Fruit fly (Drosophila melanogaster) whole organism, embryonic: Measurements from ENCODE around the gene CG18622.
A peak's percentile ranks its signal among the peaks of the same experiment; 100 is the strongest.

ENCODE experiments used
- CG10274 ChIP-seq: fragments of 200-800 bp; sonication (Bioruptor generic); optimal IDR thresholded peaks from 3 replicates; lab custom pipeline; 2017; ENCODE audit warnings: missing biosample characterization, mild to moderate bottlenecking, missing genetic modification characterization
- CG10462 ChIP-seq: fragments of 200-800 bp; sonication (Bioruptor generic); optimal IDR thresholded peaks from 2 replicates; lab custom pipeline; 2016; ENCODE audit warnings: missing biosample characterization, missing genetic modification characterization
- CG12071 ChIP-seq: fragments of 200-800 bp; sonication (Bioruptor generic); optimal IDR thresholded peaks from 3 replicates; lab custom pipeline; 2018; ENCODE audit warnings: missing biosample characterization, mild to moderate bottlenecking, missing genetic modification characterization
- CG12659 ChIP-seq: fragments of 200-800 bp; sonication (Bioruptor generic); optimal IDR thresholded peaks from 3 replicates; lab custom pipeline; 2017; ENCODE audit warnings: mild to moderate bottlenecking, missing biosample characterization, missing genetic modification reagents, missing genetic modification characterization
- CG12769 ChIP-seq: fragments of 200-800 bp; sonication (Bioruptor generic); optimal IDR thresholded peaks from 2 replicates; lab custom pipeline; 2019; ENCODE audit warnings: missing biosample characterization, mild to moderate bottlenecking, missing genetic modification characterization, moderate library complexity
- CG12942 ChIP-seq: fragments of 200-800 bp; sonication (Bioruptor generic); optimal IDR thresholded peaks from 3 replicates; lab custom pipeline; 2016; ENCODE audit warnings: missing biosample characterization, missing genetic modification characterization
- CG13123 ChIP-seq: fragments of 200-800 bp; sonication (Bioruptor generic); optimal IDR thresholded peaks from 2 replicates; lab custom pipeline; 2016; ENCODE audit warnings: missing biosample characterization, missing genetic modification characterization
- CG17328 ChIP-seq: fragments of 200-800 bp; sonication (Bioruptor generic); IDR thresholded peaks from 2 replicates; pipeline ENCODE4 v1.3.6; 2022; ENCODE audit warnings: missing biosample characterization, missing genetic modification characterization
- CG18476 ChIP-seq: fragments of 200-800 bp; sonication (Bioruptor generic); optimal IDR thresholded peaks from 2 replicates; lab custom pipeline; 2016; ENCODE audit warnings: missing biosample characterization, mild to moderate bottlenecking, missing genetic modification characterization
- CG18599 ChIP-seq: fragments of 200-800 bp; sonication (Bioruptor generic); optimal IDR thresholded peaks from 3 replicates; lab custom pipeline; 2017; ENCODE audit warnings: missing biosample characterization, missing genetic modification characterization, mild to moderate bottlenecking, moderate library complexity, missing genetic modification reagents
- CG31388 ChIP-seq: fragments of 200-800 bp; sonication (Bioruptor generic); optimal IDR thresholded peaks from 2 replicates; lab custom pipeline; 2016; ENCODE audit warnings: missing biosample characterization, missing genetic modification characterization
- CG6175 ChIP-seq: fragments of 200-800 bp; sonication (Bioruptor generic); IDR thresholded peaks from 3 replicates; pipeline ENCODE4 v1.3.6; 2022; ENCODE audit warnings: missing biosample characterization, missing genetic modification characterization
- CG6765 ChIP-seq: fragments of 200-800 bp; sonication (Bioruptor generic); optimal IDR thresholded peaks from 3 replicates; lab custom pipeline; 2017; ENCODE audit warnings: missing biosample characterization, mild to moderate bottlenecking, missing genetic modification characterization
- CG7357 ChIP-seq: fragments of 200-800 bp; sonication (Bioruptor generic); IDR thresholded peaks from 3 replicates; pipeline ENCODE4 v1.3.6; 2022; ENCODE audit warnings: missing biosample characterization, missing genetic modification characterization
- CG7745 ChIP-seq: fragments of 200-800 bp; sonication (Bioruptor generic); optimal IDR thresholded peaks from 2 replicates; lab custom pipeline; 2018; ENCODE audit warnings: missing biosample characterization, mild to moderate bottlenecking, missing genetic modification characterization, moderate library complexity
- CG9437 ChIP-seq: fragments of 200-800 bp; sonication (Bioruptor generic); optimal IDR thresholded peaks from 2 replicates; lab custom pipeline; 2018; ENCODE audit warnings: missing biosample characterization, mild to moderate bottlenecking, missing genetic modification characterization
- CG9727 ChIP-seq: fragments of 200-800 bp; sonication (Bioruptor generic); optimal IDR thresholded peaks from 3 replicates; lab custom pipeline; 2017; ENCODE audit warnings: missing biosample characterization, mild to moderate bottlenecking, missing genetic modification characterization
- CHES-1-like ChIP-seq: fragments of 200-800 bp; sonication (Bioruptor generic); optimal IDR thresholded peaks from 2 replicates; lab custom pipeline; 2016; ENCODE audit warnings: missing biosample characterization, missing genetic modification characterization
- D ChIP-seq, 2 experiments: fragments of 200-800 bp in 1 of 2; fragments of >200 bp in 1 of 2; sonication (Bioruptor generic) in 1 of 2; optimal IDR thresholded peaks; 2 replicates in 1 of 2; 3 replicates in 1 of 2; lab custom pipeline; 2017; ENCODE audit warnings: mild to moderate bottlenecking in 1 of 2, missing biosample characterization in 1 of 2, missing genetic modification characterization in 1 of 2, missing genetic modification reagents in 1 of 2
- Dp ChIP-seq: fragments of 200-800 bp; sonication (Bioruptor generic); optimal IDR thresholded peaks from 2 replicates; lab custom pipeline; 2018; ENCODE audit warnings: missing biosample characterization, mild to moderate bottlenecking, missing genetic modification characterization, moderate library complexity
- HmgD ChIP-seq: fragments of 200-800 bp; sonication (Bioruptor generic); optimal IDR thresholded peaks from 3 replicates; lab custom pipeline; 2016; ENCODE audit warnings: missing biosample characterization, missing genetic modification characterization
- Hr51 ChIP-seq, 2 experiments: fragments of 200-800 bp; sonication (Bioruptor generic); optimal IDR thresholded peaks; 2 replicates in 1 of 2; 3 replicates in 1 of 2; lab custom pipeline; 2016 to 2018; ENCODE audit warnings: missing biosample characterization in 2 of 2, missing genetic modification characterization in 2 of 2, mild to moderate bottlenecking in 1 of 2, moderate library complexity in 1 of 2
- Hr78 ChIP-seq, 2 experiments: fragments of 200-800 bp in 1 of 2; fragments of >200 bp in 1 of 2; sonication (Bioruptor generic) in 1 of 2; optimal IDR thresholded peaks; 2 replicates each; lab custom pipeline; 2017 to 2019; ENCODE audit warnings: missing biosample characterization in 2 of 2, missing genetic modification characterization in 2 of 2, mild to moderate bottlenecking in 1 of 2, moderate library complexity in 1 of 2
- Hsf ChIP-seq: fragments of 200-800 bp; sonication (Bioruptor generic); optimal IDR thresholded peaks from 3 replicates; lab custom pipeline; 2016; ENCODE audit warnings: missing biosample characterization, missing genetic modification characterization
- MBD-R2 ChIP-seq: fragments of 200-800 bp; sonication (Bioruptor generic); IDR thresholded peaks from 2 replicates; pipeline ENCODE4 v1.3.6; 2022; ENCODE audit warnings: missing biosample characterization, missing genetic modification characterization
- NfI ChIP-seq: fragments of 200-800 bp; sonication (Bioruptor generic); optimal IDR thresholded peaks from 3 replicates; lab custom pipeline; 2018; ENCODE audit warnings: missing biosample characterization, mild to moderate bottlenecking, missing genetic modification characterization, moderate library complexity
- Opbp ChIP-seq: fragments of 200-800 bp; sonication (Bioruptor generic); IDR thresholded peaks from 3 replicates; pipeline ENCODE4 v1.3.6; 2022; ENCODE audit warnings: missing biosample characterization, missing genetic modification characterization; ENCODE audit not compliant: partially characterized antibody
- Optix ChIP-seq: fragments of 200-800 bp; sonication (Bioruptor generic); IDR thresholded peaks from 3 replicates; pipeline ENCODE4 v1.3.6; 2022; ENCODE audit warnings: missing biosample characterization, missing genetic modification characterization
- Pdp1 ChIP-seq, 2 experiments: fragments of 200-800 bp; sonication (Bioruptor generic); optimal IDR thresholded peaks; 3 replicates each; lab custom pipeline; 2016; ENCODE audit warnings: missing biosample characterization in 2 of 2, missing genetic modification characterization in 2 of 2, mild to moderate bottlenecking in 1 of 2, moderate library complexity in 1 of 2
- Ssrp ChIP-seq: fragments of 200-800 bp; sonication (Bioruptor generic); optimal IDR thresholded peaks from 2 replicates; lab custom pipeline; 2018; ENCODE audit warnings: missing biosample characterization, mild to moderate bottlenecking, missing genetic modification characterization, moderate library complexity
- cato ChIP-seq: fragments of 200-800 bp; sonication (Bioruptor generic); optimal IDR thresholded peaks from 2 replicates; lab custom pipeline; 2016; ENCODE audit warnings: missing biosample characterization, missing genetic modification characterization, borderline replicate concordance
- ci ChIP-seq: fragments of 200-800 bp; sonication (Bioruptor generic); IDR thresholded peaks from 3 replicates; pipeline ENCODE4 v1.3.6; 2022; ENCODE audit warnings: missing biosample characterization, missing genetic modification characterization
- cwo ChIP-seq: fragments of 200-800 bp; sonication (Bioruptor generic); optimal IDR thresholded peaks from 3 replicates; lab custom pipeline; 2017; ENCODE audit warnings: missing biosample characterization, missing genetic modification characterization, mild to moderate bottlenecking, moderate library complexity, missing genetic modification reagents
- ems ChIP-seq: fragments of 200-800 bp; sonication (Bioruptor generic); optimal IDR thresholded peaks from 3 replicates; lab custom pipeline; 2016; ENCODE audit warnings: missing biosample characterization, missing genetic modification characterization
- exex ChIP-seq: fragments of 200-800 bp; sonication (Bioruptor generic); optimal IDR thresholded peaks from 4 replicates; lab custom pipeline; 2018; ENCODE audit warnings: missing biosample characterization, mild to moderate bottlenecking, missing genetic modification characterization, moderate library complexity
- gro ChIP-seq: fragments of 200-800 bp; sonication (Bioruptor generic); optimal IDR thresholded peaks from 2 replicates; lab custom pipeline; 2016; ENCODE audit warnings: missing biosample characterization, missing genetic modification characterization
- jigr1 ChIP-seq: fragments of 200-800 bp; sonication (Bioruptor generic); IDR thresholded peaks from 3 replicates; pipeline ENCODE4 v1.3.6; 2022; ENCODE audit warnings: missing biosample characterization, missing genetic modification characterization
- pb ChIP-seq: fragments of 200-800 bp; sonication (Bioruptor generic); optimal IDR thresholded peaks from 3 replicates; lab custom pipeline; 2016; ENCODE audit warnings: missing biosample characterization, missing genetic modification characterization
- pho ChIP-seq: fragments of 200-800 bp; sonication (Bioruptor generic); optimal IDR thresholded peaks from 2 replicates; lab custom pipeline; 2016; ENCODE audit warnings: missing biosample characterization, missing genetic modification characterization
- pita ChIP-seq: fragments of 200-800 bp; sonication (Bioruptor generic); optimal IDR thresholded peaks from 2 replicates; lab custom pipeline; 2017; ENCODE audit warnings: missing biosample characterization, mild to moderate bottlenecking, missing genetic modification characterization
- pzg ChIP-seq: fragments of 200-800 bp; sonication (Bioruptor generic); optimal IDR thresholded peaks from 3 replicates; lab custom pipeline; 2018; ENCODE audit warnings: missing biosample characterization, mild to moderate bottlenecking, missing genetic modification characterization, moderate library complexity
- ssp ChIP-seq: fragments of 200-800 bp; sonication (Bioruptor generic); IDR thresholded peaks from 2 replicates; pipeline ENCODE4 v1.3.6; 2022; ENCODE audit warnings: missing biosample characterization, missing genetic modification characterization
- sug ChIP-seq: fragments of 200-800 bp; optimal IDR thresholded peaks from 2 replicates; lab custom pipeline; 2019; ENCODE audit warnings: missing biosample characterization, mild to moderate bottlenecking, missing genetic modification characterization, moderate library complexity
- tgo ChIP-seq: fragments of 200-800 bp; sonication (Bioruptor generic); IDR thresholded peaks from 3 replicates; pipeline ENCODE4 v1.3.6; 2022; ENCODE audit warnings: missing biosample characterization, missing genetic modification characterization
- tin ChIP-seq: fragments of 200-800 bp; sonication (Bioruptor generic); optimal IDR thresholded peaks from 3 replicates; lab custom pipeline; 2016; ENCODE audit warnings: missing biosample characterization, missing genetic modification characterization
- tx ChIP-seq: fragments of 200-800 bp; sonication (Bioruptor generic); optimal IDR thresholded peaks from 2 replicates; lab custom pipeline; 2016; ENCODE audit warnings: missing biosample characterization, missing genetic modification characterization
- unc-4 ChIP-seq: fragments of 200-800 bp; sonication (Bioruptor generic); IDR thresholded peaks from 2 replicates; pipeline ENCODE4 v1.3.6; 2022; ENCODE audit warnings: missing biosample characterization, missing genetic modification characterization; ENCODE audit not compliant: partially characterized antibody
- wek ChIP-seq: fragments of 200-800 bp; sonication (Bioruptor generic); optimal IDR thresholded peaks from 3 replicates; lab custom pipeline; 2018; ENCODE audit warnings: missing biosample characterization, mild to moderate bottlenecking, missing genetic modification characterization, moderate library complexity
- zen2 ChIP-seq: fragments of 200-800 bp; sonication (Bioruptor generic); IDR thresholded peaks from 3 replicates; pipeline ENCODE4 v1.3.6; 2022; ENCODE audit warnings: missing biosample characterization, missing genetic modification characterization; ENCODE audit not compliant: partially characterized antibody

The CG18622 gene

dm6 chr3R:16982108-16982707 lies 5.3 kb downstream of the CG18622 start, which contains the start of gene AhcyL2 (continued):
- no peak for TF ChIP-seq D (optimal IDR thresholded peaks at IDR 0.05; lab: Kevin White, UChicago)
- no peak for TF ChIP-seq D (GFP tag; optimal IDR thresholded peaks at IDR 0.05; lab: Kevin White, UChicago)
- TF ChIP-seq gro, result peak; percentile 58
- TF ChIP-seq exex, result peak; percentile 98
- TF ChIP-seq CHES-1-like (GFP tag; lab: Kevin White, UChicago), result no peak
- no peak for TF ChIP-seq Optix
- peak; percentile 96 for TF ChIP-seq sug (tag; lab: Kevin White, UChicago)
- no peak for TF ChIP-seq CG6765 (GFP tag; lab: Kevin White, UChicago)
- no peak for TF ChIP-seq Opbp (GFP tag; lab: Robert Waterston, UW)
- TF ChIP-seq pho (GFP tag; lab: Kevin White, UChicago), result no peak
- no peak for TF ChIP-seq CG9437 (GFP tag; lab: Kevin White, UChicago)
- TF ChIP-seq Hsf (GFP tag; lab: Kevin White, UChicago), result no peak
- no peak for TF ChIP-seq tin (GFP tag; lab: Kevin White, UChicago)
- no peak; the same call in 2 of the 3 replicates for TF ChIP-seq ci (GFP tag; lab: Robert Waterston, UW)
- no peak for TF ChIP-seq CG17328 (GFP tag; lab: Robert Waterston, UW)
- TF ChIP-seq CG7357 (GFP tag; lab: Robert Waterston, UW), result no peak
- TF ChIP-seq Ssrp (tag; lab: Kevin White, UChicago), result no peak
- TF ChIP-seq NfI (GFP tag; lab: Kevin White, UChicago), result no peak
- TF ChIP-seq CG10462 (GFP tag; lab: Kevin White, UChicago), result no peak
- TF ChIP-seq CG12769 (tag; lab: Kevin White, UChicago), result no peak
- no peak for TF ChIP-seq CG13123 (GFP tag; lab: Kevin White, UChicago)
- peak; percentile 61; the same call in 1 of the 3 replicates for TF ChIP-seq CG6175 (GFP tag; lab: Robert Waterston, UW)
- no peak for TF ChIP-seq zen2 (GFP tag; lab: Robert Waterston, UW)
- TF ChIP-seq Hr51 (GFP tag; optimal IDR thresholded peaks at IDR 0.05; lab: Kevin White, UChicago), result no peak
- no peak for TF ChIP-seq pita (GFP tag; lab: Kevin White, UChicago)
- TF ChIP-seq Dp, result no peak
- TF ChIP-seq tgo, result no peak
- no peak for TF ChIP-seq jigr1
- no peak for TF ChIP-seq CG10274 (GFP tag; lab: Kevin White, UChicago)
- peak in 1 of 2 experiments; percentile 95 for TF ChIP-seq Hr78 (GFP tag; optimal IDR thresholded peaks at IDR 0.05; lab: Kevin White, UChicago)
- no peak for TF ChIP-seq CG9727
- no peak for TF ChIP-seq CG31388
- no peak for TF ChIP-seq pb (GFP tag; lab: Kevin White, UChicago)
- TF ChIP-seq ssp, result no peak
- peak; percentile 42 for TF ChIP-seq cwo (GFP tag; lab: Kevin White, UChicago)
- TF ChIP-seq Pdp1 (GFP tag; optimal IDR thresholded peaks at IDR 0.05; lab: Kevin White, UChicago), result peak in 1 of 2 experiments; percentile 61
- TF ChIP-seq CG12071, result peak; percentile 18

dm6 chr3R:16980958-16981623 lies 6.4 kb downstream of the CG18622 start:
- no peak for TF ChIP-seq CG12659 (GFP tag; lab: Kevin White, UChicago)
- TF ChIP-seq pzg (GFP tag; lab: Kevin White, UChicago), result no peak
- no peak for TF ChIP-seq CG18476 (GFP tag; lab: Kevin White, UChicago)
- no peak for TF ChIP-seq CG12942
- no peak for TF ChIP-seq unc-4 (GFP tag; lab: Robert Waterston, UW)
- TF ChIP-seq ems, result no peak
- no peak for TF ChIP-seq MBD-R2
- TF ChIP-seq HmgD (GFP tag; lab: Kevin White, UChicago), result no peak
- TF ChIP-seq tx (GFP tag; lab: Kevin White, UChicago), result no peak
- no peak for TF ChIP-seq wek (GFP tag; lab: Kevin White, UChicago)
- no peak for TF ChIP-seq cato
- TF ChIP-seq CG7745 (tag; lab: Kevin White, UChicago), result no peak
- peak; percentile 48 for TF ChIP-seq exex
- peak; percentile 21 for TF ChIP-seq CG18599 (GFP tag; lab: Kevin White, UChicago)
